Fruit fly (Drosophila melanogaster) whole organism, embryonic: ENCODE data around the gene c12.2.
A peak's percentile ranks its signal among the peaks of the same experiment; 100 is the strongest.

Experiments
- CG10267 ChIP-seq: fragments of 200-800 bp; sonication (Bioruptor generic); optimal IDR thresholded peaks from 2 replicates; lab custom pipeline; 2018; ENCODE audit warnings: missing biosample characterization, mild to moderate bottlenecking, missing genetic modification characterization, moderate library complexity
- CG11456 ChIP-seq: fragments of 200-800 bp; sonication (Bioruptor generic); IDR thresholded peaks from 3 replicates; pipeline ENCODE4 v1.3.6; 2022; ENCODE audit warnings: missing biosample characterization, missing genetic modification characterization
- CG12391 ChIP-seq: fragments of 200-800 bp; sonication (Bioruptor generic); optimal IDR thresholded peaks from 3 replicates; lab custom pipeline; 2018; ENCODE audit warnings: missing biosample characterization, mild to moderate bottlenecking, missing genetic modification characterization, moderate library complexity
- CG14050 ChIP-seq: fragments of 200-800 bp; sonication (Bioruptor generic); IDR thresholded peaks from 3 replicates; pipeline ENCODE4 v1.3.6; 2022; ENCODE audit warnings: missing biosample characterization, missing genetic modification characterization
- CG15011 ChIP-seq: fragments of 200-800 bp; sonication (Bioruptor generic); optimal IDR thresholded peaks from 3 replicates; lab custom pipeline; 2018; ENCODE audit warnings: missing biosample characterization, mild to moderate bottlenecking, missing genetic modification characterization
- CG15269 ChIP-seq: fragments of 200-800 bp; sonication (Bioruptor generic); optimal IDR thresholded peaks from 2 replicates; lab custom pipeline; 2018; ENCODE audit warnings: missing biosample characterization, mild to moderate bottlenecking, missing genetic modification characterization, moderate library complexity
- CG15601 ChIP-seq: fragments of 200-800 bp; sonication (Bioruptor generic); optimal IDR thresholded peaks from 3 replicates; lab custom pipeline; 2019; ENCODE audit warnings: missing biosample characterization, mild to moderate bottlenecking, missing genetic modification characterization, moderate library complexity
- CG15696 ChIP-seq: fragments of 200-800 bp; sonication (Bioruptor generic); optimal IDR thresholded peaks from 2 replicates; lab custom pipeline; 2019; ENCODE audit warnings: missing biosample characterization, mild to moderate bottlenecking, missing genetic modification characterization, moderate library complexity
- CG1647 ChIP-seq: fragments of 200-800 bp; sonication (Bioruptor generic); optimal IDR thresholded peaks from 3 replicates; lab custom pipeline; 2016; ENCODE audit warnings: missing biosample characterization, missing genetic modification characterization
- CG17186 ChIP-seq: fragments of 200-800 bp; sonication (Bioruptor generic); optimal IDR thresholded peaks from 3 replicates; lab custom pipeline; 2017; ENCODE audit warnings: missing biosample characterization, missing genetic modification reagents, missing genetic modification characterization
- CG17361 ChIP-seq: fragments of 200-800 bp; sonication (Bioruptor generic); IDR thresholded peaks from 3 replicates; pipeline ENCODE4 v1.3.6; 2022; ENCODE audit warnings: missing biosample characterization, missing genetic modification characterization
- CG17612 ChIP-seq: fragments of 200-800 bp; sonication (Bioruptor generic); IDR thresholded peaks from 2 replicates; pipeline ENCODE4 v1.3.6; 2022; ENCODE audit warnings: missing biosample characterization, missing genetic modification characterization
- CG18011 ChIP-seq: fragments of 200-800 bp; sonication (Bioruptor generic); optimal IDR thresholded peaks from 2 replicates; lab custom pipeline; 2017; ENCODE audit warnings: missing biosample characterization, missing genetic modification characterization, mild to moderate bottlenecking, moderate library complexity, missing genotype
- CG2199 ChIP-seq: fragments of 200-800 bp; sonication (Bioruptor generic); IDR thresholded peaks from 3 replicates; pipeline ENCODE4 v1.3.6; 2022; ENCODE audit warnings: missing biosample characterization, missing genetic modification characterization
- CG31388 ChIP-seq: fragments of 200-800 bp; sonication (Bioruptor generic); optimal IDR thresholded peaks from 2 replicates; lab custom pipeline; 2016; ENCODE audit warnings: missing biosample characterization, missing genetic modification characterization
- CG32772 ChIP-seq: fragments of 200-800 bp; sonication (Bioruptor generic); IDR thresholded peaks from 2 replicates; pipeline ENCODE4 v1.3.6; 2022; ENCODE audit warnings: missing biosample characterization, missing genetic modification characterization
- CG4360 ChIP-seq: fragments of 200-800 bp; sonication (Bioruptor generic); IDR thresholded peaks from 2 replicates; pipeline ENCODE4 v1.3.6; 2022; ENCODE audit warnings: missing biosample characterization, missing genetic modification characterization
- CG6683 ChIP-seq: fragments of 200-800 bp; sonication (Bioruptor generic); optimal IDR thresholded peaks from 2 replicates; lab custom pipeline; 2017; ENCODE audit warnings: missing biosample characterization, mild to moderate bottlenecking, missing genetic modification characterization, missing genetic modification reagents
- CG8765 ChIP-seq: fragments of 200-800 bp; sonication (Bioruptor generic); IDR thresholded peaks from 2 replicates; pipeline ENCODE4 v1.3.6; 2022; ENCODE audit warnings: missing biosample characterization, missing genetic modification characterization
- Elba2 ChIP-seq: fragments of 200-800 bp; sonication (Bioruptor generic); optimal IDR thresholded peaks from 3 replicates; lab custom pipeline; 2016; ENCODE audit warnings: missing biosample characterization, missing genetic modification characterization
- HHEX ChIP-seq: fragments of 200-800 bp; sonication (Bioruptor generic); optimal IDR thresholded peaks from 3 replicates; lab custom pipeline; 2017; ENCODE audit warnings: missing biosample characterization, mild to moderate bottlenecking, missing genetic modification characterization, missing genetic modification reagents
- Hmr ChIP-seq: fragments of 200-800 bp; sonication (Bioruptor generic); optimal IDR thresholded peaks from 3 replicates; lab custom pipeline; 2017; ENCODE audit warnings: mild to moderate bottlenecking, missing biosample characterization, missing genetic modification reagents, missing genetic modification characterization
- Med ChIP-seq: fragments of 200-800 bp; sonication (Bioruptor generic); peaks from one replicate; lab custom pipeline; 2016; ENCODE audit warnings: missing biosample characterization, missing genetic modification characterization, mild to moderate bottlenecking, inconsistent platforms, moderate library complexity
- NC2β ChIP-seq: fragments of 200-800 bp; sonication (Bioruptor generic); optimal IDR thresholded peaks from 2 replicates; lab custom pipeline; 2016; ENCODE audit warnings: missing biosample characterization, missing genetic modification characterization
- NFAT ChIP-seq: fragments of 200-800 bp; sonication (Bioruptor generic); IDR thresholded peaks from 2 replicates; pipeline ENCODE4 v1.3.6; 2022; ENCODE audit warnings: missing biosample characterization, missing genetic modification characterization
- Opbp ChIP-seq: fragments of 200-800 bp; sonication (Bioruptor generic); IDR thresholded peaks from 3 replicates; pipeline ENCODE4 v1.3.6; 2022; ENCODE audit warnings: missing biosample characterization, missing genetic modification characterization; ENCODE audit not compliant: partially characterized antibody
- Scr ChIP-seq: fragments of 200-800 bp; sonication (Bioruptor generic); IDR thresholded peaks from 2 replicates; pipeline ENCODE4 v1.3.6; 2022; ENCODE audit warnings: missing biosample characterization, missing genetic modification characterization; ENCODE audit not compliant: partially characterized antibody
- TFAM ChIP-seq: fragments of 200-800 bp; sonication (Bioruptor generic); optimal IDR thresholded peaks from 2 replicates; lab custom pipeline; 2017; ENCODE audit warnings: missing biosample characterization, missing genetic modification characterization, inconsistent platforms
- ara ChIP-seq: fragments of 200-800 bp; sonication (Bioruptor generic); IDR thresholded peaks from 2 replicates; pipeline ENCODE4 v1.3.6; 2022; ENCODE audit warnings: missing biosample characterization, missing genetic modification characterization
- ash1 ChIP-seq: fragments of 200-800 bp; sonication (Bioruptor generic); optimal IDR thresholded peaks from 2 replicates; lab custom pipeline; 2018; ENCODE audit warnings: missing biosample characterization, mild to moderate bottlenecking, missing genetic modification characterization
- bab2 ChIP-seq: fragments of 200-800 bp; sonication (Bioruptor generic); optimal IDR thresholded peaks from 2 replicates; lab custom pipeline; 2016; ENCODE audit warnings: missing biosample characterization, missing genetic modification characterization
- bbx ChIP-seq: fragments of 200-800 bp; sonication (Bioruptor generic); IDR thresholded peaks from 2 replicates; pipeline ENCODE4 v1.3.6; 2022; ENCODE audit warnings: missing biosample characterization, missing genetic modification characterization; ENCODE audit not compliant: partially characterized antibody
- bowl ChIP-seq: fragments of 200-800 bp; sonication (Bioruptor generic); IDR thresholded peaks from 2 replicates; pipeline ENCODE4 v1.3.6; 2022; ENCODE audit warnings: missing biosample characterization, missing genetic modification characterization
- chn ChIP-seq: fragments of 200-800 bp; sonication (Bioruptor generic); optimal IDR thresholded peaks from 2 replicates; lab custom pipeline; 2016; ENCODE audit warnings: missing biosample characterization, missing genetic modification characterization
- crol ChIP-seq: fragments of 200-800 bp; sonication (Bioruptor generic); IDR thresholded peaks from 2 replicates; pipeline ENCODE4 v1.3.6; 2022; ENCODE audit warnings: missing biosample characterization, missing genetic modification characterization
- dan ChIP-seq: fragments of 200-800 bp; sonication (Bioruptor generic); IDR thresholded peaks from 2 replicates; pipeline ENCODE4 v1.3.6; 2022; ENCODE audit warnings: missing biosample characterization, missing genetic modification characterization
- disco-r ChIP-seq: fragments of 200-800 bp; sonication (Bioruptor generic); optimal IDR thresholded peaks from 2 replicates; lab custom pipeline; 2016; ENCODE audit warnings: missing biosample characterization, missing genetic modification characterization
- dm ChIP-seq: fragments of 200-800 bp; sonication (Bioruptor generic); optimal IDR thresholded peaks from 3 replicates; lab custom pipeline; 2016; ENCODE audit warnings: missing biosample characterization, missing genetic modification characterization
- hbn ChIP-seq: fragments of 200-800 bp; sonication (Bioruptor generic); IDR thresholded peaks from 2 replicates; pipeline ENCODE4 v1.3.6; 2022; ENCODE audit warnings: missing biosample characterization, missing genetic modification characterization; ENCODE audit not compliant: partially characterized antibody
- ind ChIP-seq: fragments of 200-800 bp; sonication (Bioruptor generic); optimal IDR thresholded peaks from 3 replicates; lab custom pipeline; 2016; ENCODE audit warnings: missing biosample characterization, missing genetic modification characterization
- lola ChIP-seq, 3 experiments: fragments of >200 bp in 2 of 3; fragments of 200-800 bp in 1 of 3; sonication (Bioruptor generic) in 1 of 3; optimal IDR thresholded peaks; 2 replicates each; lab custom pipeline; 2017 to 2019; ENCODE audit warnings: missing biosample characterization in 3 of 3, missing genetic modification characterization in 3 of 3, mild to moderate bottlenecking in 1 of 3, moderate library complexity in 1 of 3
- mam ChIP-seq: fragments of 200-800 bp; sonication (Bioruptor generic); optimal IDR thresholded peaks from 3 replicates; lab custom pipeline; 2016; ENCODE audit warnings: missing biosample characterization, missing genetic modification characterization
- mirr ChIP-seq: fragments of 200-800 bp; sonication (Bioruptor generic); optimal IDR thresholded peaks from 3 replicates; lab custom pipeline; 2018; ENCODE audit warnings: missing biosample characterization, mild to moderate bottlenecking, missing genetic modification characterization
- otp ChIP-seq: fragments of 200-800 bp; sonication (Bioruptor generic); IDR thresholded peaks from 3 replicates; pipeline ENCODE4, ENCODE4 v1.3.6; 2022; ENCODE audit warnings: missing biosample characterization, missing genetic modification characterization
- pho ChIP-seq: fragments of 200-800 bp; sonication (Bioruptor generic); optimal IDR thresholded peaks from 2 replicates; lab custom pipeline; 2016; ENCODE audit warnings: missing biosample characterization, missing genetic modification characterization
- pzg ChIP-seq: fragments of 200-800 bp; sonication (Bioruptor generic); optimal IDR thresholded peaks from 3 replicates; lab custom pipeline; 2018; ENCODE audit warnings: missing biosample characterization, mild to moderate bottlenecking, missing genetic modification characterization, moderate library complexity
- row ChIP-seq: fragments of 200-800 bp; sonication (Bioruptor generic); IDR thresholded peaks from 3 replicates; pipeline ENCODE4 v1.3.6; 2022; ENCODE audit warnings: missing biosample characterization, missing genetic modification characterization
- schlank ChIP-seq: fragments of 200-800 bp; sonication (Bioruptor generic); optimal IDR thresholded peaks from 2 replicates; lab custom pipeline; 2018; ENCODE audit warnings: missing biosample characterization, mild to moderate bottlenecking, missing genetic modification characterization
- shn ChIP-seq: fragments of 200-800 bp; sonication (Bioruptor generic); optimal IDR thresholded peaks from 3 replicates; lab custom pipeline; 2016; ENCODE audit warnings: missing biosample characterization, missing genetic modification characterization
- tap ChIP-seq: fragments of 200-800 bp; optimal IDR thresholded peaks from 3 replicates; lab custom pipeline; 2019; ENCODE audit warnings: missing biosample characterization, mild to moderate bottlenecking, missing genetic modification characterization, moderate library complexity
- zf30C ChIP-seq: fragments of 200-800 bp; sonication (Bioruptor generic); optimal IDR thresholded peaks from 3 replicates; lab custom pipeline; 2018; ENCODE audit warnings: missing biosample characterization, mild to moderate bottlenecking, missing genetic modification characterization

The c12.2 gene

dm6 chrX:9319140-9319539 is at the start of gene c12.2, which contains the start of gene c12.1:
Gene c12.2, plus strand, starts transcription at chrX:9319359.
Gene c12.1, minus strand, starts transcription at chrX:9319223.
- TF ChIP-seq CG15696 (tag; lab: Kevin White, UChicago) (no peak), dm (GFP tag; lab: Kevin White, UChicago) (peak; percentile 88), CG17612 (GFP tag; lab: Robert Waterston, UW) (no peak), lola (GFP tag; optimal IDR thresholded peaks at IDR 0.05; lab: Kevin White, UChicago) (no peak), CG14050 (no peak), CG10267 (peak; percentile 44), CG1647 (GFP tag; lab: Kevin White, UChicago) (no peak), Scr (GFP tag; lab: Robert Waterston, UW) (peak; percentile 51), CG12391 (tag; lab: Kevin White, UChicago) (peak; percentile 1), CG32772 (no peak), hbn (GFP tag; lab: Robert Waterston, UW) (0 out of 2 replicates have a peak, but pooled peaks have one; percentile 34), Opbp (GFP tag; lab: Robert Waterston, UW) (peak; percentile 74), CG15601 (no peak), row (0 out of 3 replicates have a peak, but pooled peaks have one; percentile 24), mirr (GFP tag; lab: Kevin White, UChicago) (no peak), ara (GFP tag; lab: Robert Waterston, UW) (no peak), shn (GFP tag; lab: Kevin White, UChicago) (no peak), CG18011 (GFP tag; lab: Kevin White, UChicago) (no peak), dan (GFP tag; lab: Robert Waterston, UW) (no peak), disco-r (GFP tag; lab: Kevin White, UChicago) (no peak), CG4360 (no peak), zf30C (GFP tag; lab: Kevin White, UChicago) (no peak), TFAM (GFP tag; lab: Kevin White, UChicago) (no peak), bbx (GFP tag; lab: Robert Waterston, UW) (peak; percentile 64), bab2 (GFP tag; lab: Kevin White, UChicago) (no peak), HHEX (GFP tag; lab: Kevin White, UChicago) (no peak), otp (GFP tag; lab: Robert Waterston, UW) (no peak), chn (no peak), Elba2 (no peak), CG2199 (GFP tag; lab: Robert Waterston, UW) (no peak), schlank (tag; lab: Kevin White, UChicago) (no peak), CG15269 (tag; lab: Kevin White, UChicago) (no peak), crol (GFP tag; lab: Robert Waterston, UW) (no peak), ind (GFP tag; lab: Kevin White, UChicago) (no peak), CG17361 (GFP tag; lab: Robert Waterston, UW) (no peak), CG6683 (GFP tag; lab: Kevin White, UChicago) (no peak), CG15011 (no peak), Hmr (no peak), NFAT (GFP tag; lab: Robert Waterston, UW) (peak; percentile 24; the same call in 1 of the 2 replicates), CG11456 (GFP tag; lab: Robert Waterston, UW) (no peak), mam (GFP tag; lab: Kevin White, UChicago) (no peak), CG8765 (GFP tag; lab: Robert Waterston, UW) (no peak), ash1 (GFP tag; lab: Kevin White, UChicago) (no peak), pzg (GFP tag; lab: Kevin White, UChicago) (peak; percentile 97), NC2β (GFP tag; lab: Kevin White, UChicago) (peak; percentile 32), tap (tag; lab: Kevin White, UChicago) (no peak), CG31388 (GFP tag; lab: Kevin White, UChicago) (no peak), bowl (GFP tag; lab: Robert Waterston, UW) (no peak), Med (GFP tag; lab: Kevin White, UChicago) (peak; percentile 89), CG17186 (peak; percentile 87), pho (GFP tag; lab: Kevin White, UChicago) (no peak)
